Fruit fly (Drosophila melanogaster) whole organism, embryonic: Measurements from ENCODE around the gene senju.

Source experiments
- Atf6 ChIP-seq: fragments of 200-800 bp; sonication (Bioruptor generic); IDR thresholded peaks from 2 replicates; pipeline ENCODE4 v1.3.6; 2022; ENCODE audit warnings: missing biosample characterization, missing genetic modification characterization
- Bgb ChIP-seq: fragments of 200-800 bp; sonication (Bioruptor generic); IDR thresholded peaks from 2 replicates; pipeline ENCODE4 v1.3.6; 2022; ENCODE audit warnings: missing biosample characterization, missing genetic modification characterization; ENCODE audit not compliant: partially characterized antibody
- CG10267 ChIP-seq: fragments of 200-800 bp; sonication (Bioruptor generic); optimal IDR thresholded peaks from 2 replicates; lab custom pipeline; 2018; ENCODE audit warnings: missing biosample characterization, mild to moderate bottlenecking, missing genetic modification characterization, moderate library complexity
- CG10543 ChIP-seq: fragments of 200-800 bp; sonication (Bioruptor generic); optimal IDR thresholded peaks from 3 replicates; lab custom pipeline; 2017; ENCODE audit warnings: missing biosample characterization, mild to moderate bottlenecking, missing genetic modification characterization, moderate library complexity
- CG13287 ChIP-seq: fragments of 200-800 bp; sonication (Bioruptor generic); IDR thresholded peaks from 2 replicates; pipeline ENCODE4 v1.3.6; 2022; ENCODE audit warnings: missing biosample characterization, missing genetic modification characterization; ENCODE audit not compliant: partially characterized antibody
- CG13894 ChIP-seq: fragments of 200-800 bp; sonication (Bioruptor generic); optimal IDR thresholded peaks from 3 replicates; lab custom pipeline; 2018; ENCODE audit warnings: missing biosample characterization, mild to moderate bottlenecking, missing genetic modification characterization, moderate library complexity
- CG18599 ChIP-seq: fragments of 200-800 bp; sonication (Bioruptor generic); optimal IDR thresholded peaks from 3 replicates; lab custom pipeline; 2017; ENCODE audit warnings: missing biosample characterization, missing genetic modification characterization, mild to moderate bottlenecking, moderate library complexity, missing genetic modification reagents
- CG2199 ChIP-seq: fragments of 200-800 bp; sonication (Bioruptor generic); IDR thresholded peaks from 3 replicates; pipeline ENCODE4 v1.3.6; 2022; ENCODE audit warnings: missing biosample characterization, missing genetic modification characterization
- CG30431 ChIP-seq: fragments of 200-800 bp; sonication (Bioruptor generic); optimal IDR thresholded peaks from 2 replicates; lab custom pipeline; 2017; ENCODE audit warnings: missing biosample characterization, missing genetic modification characterization
- CG33213 ChIP-seq: fragments of 200-800 bp; sonication (Bioruptor generic); optimal IDR thresholded peaks from 3 replicates; lab custom pipeline; 2016; ENCODE audit warnings: missing biosample characterization, missing genetic modification characterization
- CG34376 ChIP-seq: fragments of 200-800 bp; sonication (Bioruptor generic); optimal IDR thresholded peaks from 2 replicates; lab custom pipeline; 2018; ENCODE audit warnings: missing biosample characterization, mild to moderate bottlenecking, missing genetic modification characterization
- CG6683 ChIP-seq: fragments of 200-800 bp; sonication (Bioruptor generic); optimal IDR thresholded peaks from 2 replicates; lab custom pipeline; 2017; ENCODE audit warnings: missing biosample characterization, mild to moderate bottlenecking, missing genetic modification characterization, missing genetic modification reagents
- CG6791 ChIP-seq: fragments of 200-800 bp; sonication (Bioruptor generic); IDR thresholded peaks from 3 replicates; pipeline ENCODE4 v1.3.6; 2022; ENCODE audit warnings: missing biosample characterization, missing genetic modification characterization; ENCODE audit not compliant: partially characterized antibody
- CG6813 ChIP-seq: fragments of 200-800 bp; sonication (Bioruptor generic); optimal IDR thresholded peaks from 2 replicates; lab custom pipeline; 2017; ENCODE audit warnings: missing biosample characterization, missing genetic modification characterization, mild to moderate bottlenecking, moderate library complexity, missing genetic modification reagents
- CG6854 ChIP-seq: fragments of 200-800 bp; sonication (Bioruptor generic); optimal IDR thresholded peaks from 3 replicates; lab custom pipeline; 2017; ENCODE audit warnings: missing biosample characterization, mild to moderate bottlenecking, missing genetic modification characterization
- CG7928 ChIP-seq: fragments of 200-800 bp; sonication (Bioruptor generic); optimal IDR thresholded peaks from 2 replicates; lab custom pipeline; 2017; ENCODE audit warnings: missing biosample characterization, mild to moderate bottlenecking, missing genetic modification characterization
- CG7987 ChIP-seq: fragments of 200-800 bp; sonication (Bioruptor generic); optimal IDR thresholded peaks from 2 replicates; lab custom pipeline; 2018; ENCODE audit warnings: missing biosample characterization, mild to moderate bottlenecking, missing genetic modification characterization, moderate library complexity
- CG8924 ChIP-seq: fragments of 200-800 bp; optimal IDR thresholded peaks from 3 replicates; lab custom pipeline; 2019; ENCODE audit warnings: missing biosample characterization, mild to moderate bottlenecking, missing genetic modification characterization, moderate library complexity
- Deaf1 ChIP-seq: fragments of 200-800 bp; optimal IDR thresholded peaks from 3 replicates; lab custom pipeline; 2019; ENCODE audit warnings: missing biosample characterization, mild to moderate bottlenecking, missing genetic modification characterization, moderate library complexity
- Drgx ChIP-seq: fragments of 200-800 bp; sonication (Bioruptor generic); IDR thresholded peaks from 2 replicates; pipeline ENCODE4 v1.3.6; 2022; ENCODE audit warnings: missing biosample characterization, missing genetic modification characterization
- Fer1 ChIP-seq: fragments of 200-800 bp; sonication (Bioruptor generic); optimal IDR thresholded peaks from 2 replicates; lab custom pipeline; 2017; ENCODE audit warnings: missing biosample characterization, mild to moderate bottlenecking, missing genetic modification characterization
- H15 ChIP-seq: fragments of 200-800 bp; sonication (Bioruptor generic); IDR thresholded peaks from 3 replicates; pipeline ENCODE4 v1.3.6; 2022; ENCODE audit warnings: missing biosample characterization, missing genetic modification characterization
- HLH4C ChIP-seq: fragments of 200-800 bp; sonication (Bioruptor generic); IDR thresholded peaks from 3 replicates; pipeline ENCODE4 v1.3.6; 2022; ENCODE audit warnings: missing biosample characterization, missing genetic modification characterization; ENCODE audit not compliant: partially characterized antibody
- Hand ChIP-seq: fragments of 200-800 bp; sonication (Bioruptor generic); optimal IDR thresholded peaks from 2 replicates; lab custom pipeline; 2017; ENCODE audit warnings: mild to moderate bottlenecking, missing biosample characterization, missing genetic modification reagents, missing genetic modification characterization
- MBD-R2 ChIP-seq: fragments of 200-800 bp; sonication (Bioruptor generic); IDR thresholded peaks from 2 replicates; pipeline ENCODE4 v1.3.6; 2022; ENCODE audit warnings: missing biosample characterization, missing genetic modification characterization
- Med ChIP-seq: fragments of 200-800 bp; sonication (Bioruptor generic); peaks from one replicate; lab custom pipeline; 2016; ENCODE audit warnings: missing biosample characterization, missing genetic modification characterization, mild to moderate bottlenecking, inconsistent platforms, moderate library complexity
- Nf-YB ChIP-seq: fragments of 200-800 bp; sonication (Bioruptor generic); optimal IDR thresholded peaks from 3 replicates; lab custom pipeline; 2019; ENCODE audit warnings: missing biosample characterization, mild to moderate bottlenecking, missing genetic modification characterization, moderate library complexity
- Nf-YC ChIP-seq: fragments of 200-800 bp; optimal IDR thresholded peaks from 3 replicates; lab custom pipeline; 2019; ENCODE audit warnings: missing biosample characterization, mild to moderate bottlenecking, missing genetic modification characterization, moderate library complexity
- Rx ChIP-seq: fragments of 200-800 bp; sonication (Bioruptor generic); IDR thresholded peaks from 2 replicates; pipeline ENCODE4 v1.3.6; 2022; ENCODE audit warnings: missing biosample characterization, missing genetic modification characterization
- Trl ChIP-seq, 3 experiments: fragments of >200 bp in 2 of 3; fragments of 200-800 bp in 1 of 3; sonication (Bioruptor generic) in 1 of 3; optimal IDR thresholded peaks; 2 replicates in 1 of 3; 3 replicates in 2 of 3; lab custom pipeline; 2016 to 2017; ENCODE audit warnings: missing biosample characterization in 1 of 3, missing genetic modification characterization in 1 of 3
- Xrp1 ChIP-seq: fragments of 200-800 bp; sonication (Bioruptor generic); IDR thresholded peaks from 2 replicates; pipeline ENCODE4 v1.3.6; 2022; ENCODE audit warnings: missing biosample characterization, missing genetic modification characterization
- abd-A ChIP-seq: fragments of 200-800 bp; sonication (Bioruptor generic); optimal IDR thresholded peaks from 3 replicates; lab custom pipeline; 2019; ENCODE audit warnings: missing biosample characterization, mild to moderate bottlenecking, missing genetic modification characterization, moderate library complexity
- amos ChIP-seq: fragments of 200-800 bp; sonication (Bioruptor generic); IDR thresholded peaks from 2 replicates; pipeline ENCODE4 v1.3.6; 2022; ENCODE audit warnings: missing biosample characterization, missing genetic modification characterization; ENCODE audit not compliant: partially characterized antibody
- ci ChIP-seq: fragments of 200-800 bp; sonication (Bioruptor generic); IDR thresholded peaks from 3 replicates; pipeline ENCODE4 v1.3.6; 2022; ENCODE audit warnings: missing biosample characterization, missing genetic modification characterization
- crol ChIP-seq: fragments of 200-800 bp; sonication (Bioruptor generic); IDR thresholded peaks from 2 replicates; pipeline ENCODE4 v1.3.6; 2022; ENCODE audit warnings: missing biosample characterization, missing genetic modification characterization
- ewg ChIP-seq: fragments of 200-800 bp; sonication (Bioruptor generic); optimal IDR thresholded peaks from 3 replicates; lab custom pipeline; 2017; ENCODE audit warnings: mild to moderate bottlenecking, missing biosample characterization, missing genetic modification reagents, missing genetic modification characterization
- grn ChIP-seq: fragments of 200-800 bp; sonication (Bioruptor generic); optimal IDR thresholded peaks from 3 replicates; lab custom pipeline; 2017; ENCODE audit warnings: missing biosample characterization, missing genetic modification characterization
- ind ChIP-seq: fragments of 200-800 bp; sonication (Bioruptor generic); optimal IDR thresholded peaks from 3 replicates; lab custom pipeline; 2016; ENCODE audit warnings: missing biosample characterization, missing genetic modification characterization
- insv ChIP-seq, 2 experiments: fragments of 200-800 bp; sonication (Bioruptor generic); optimal IDR thresholded peaks; 3 replicates each; lab custom pipeline; 2016 to 2018; ENCODE audit warnings: missing biosample characterization in 2 of 2, missing genetic modification characterization in 2 of 2
- klu ChIP-seq: fragments of 200-800 bp; sonication (Bioruptor generic); IDR thresholded peaks from 2 replicates; pipeline ENCODE4 v1.3.6; 2022; ENCODE audit warnings: missing biosample characterization, missing genetic modification characterization
- lbe ChIP-seq: fragments of 200-800 bp; sonication (Bioruptor generic); optimal IDR thresholded peaks from 2 replicates; lab custom pipeline; 2016; ENCODE audit warnings: missing biosample characterization, mild to moderate bottlenecking, missing genetic modification characterization
- nerfin-1 ChIP-seq: fragments of 200-800 bp; sonication (Bioruptor generic); optimal IDR thresholded peaks from 3 replicates; lab custom pipeline; 2019; ENCODE audit warnings: missing biosample characterization, mild to moderate bottlenecking, missing genetic modification characterization, moderate library complexity
- sd ChIP-seq: fragments of 200-800 bp; sonication (Bioruptor generic); optimal IDR thresholded peaks from 3 replicates; lab custom pipeline; 2018; ENCODE audit warnings: missing biosample characterization, mild to moderate bottlenecking, missing genetic modification characterization, moderate library complexity
- seq ChIP-seq: fragments of 200-800 bp; sonication (Bioruptor generic); IDR thresholded peaks from 2 replicates; pipeline ENCODE4 v1.3.6; 2022; ENCODE audit warnings: missing biosample characterization, missing genetic modification characterization
- sqz ChIP-seq: fragments of 200-800 bp; sonication (Bioruptor generic); optimal IDR thresholded peaks from 3 replicates; lab custom pipeline; 2018; ENCODE audit warnings: missing biosample characterization, mild to moderate bottlenecking, missing genetic modification characterization
- vvl ChIP-seq: fragments of 200-800 bp; sonication (Bioruptor generic); IDR thresholded peaks from 2 replicates; pipeline ENCODE4 v1.3.6; 2022; ENCODE audit warnings: missing biosample characterization, missing genetic modification characterization
- wdn ChIP-seq: fragments of 200-800 bp; sonication (Bioruptor generic); IDR thresholded peaks from 2 replicates; pipeline ENCODE4 v1.3.6; 2022; ENCODE audit warnings: missing biosample characterization, missing genetic modification characterization
- z ChIP-seq: fragments of 200-800 bp; sonication (Bioruptor generic); IDR thresholded peaks from 3 replicates; pipeline ENCODE4 v1.3.6; 2022; ENCODE audit warnings: missing biosample characterization, missing genetic modification characterization

Gene senju

DNA sequence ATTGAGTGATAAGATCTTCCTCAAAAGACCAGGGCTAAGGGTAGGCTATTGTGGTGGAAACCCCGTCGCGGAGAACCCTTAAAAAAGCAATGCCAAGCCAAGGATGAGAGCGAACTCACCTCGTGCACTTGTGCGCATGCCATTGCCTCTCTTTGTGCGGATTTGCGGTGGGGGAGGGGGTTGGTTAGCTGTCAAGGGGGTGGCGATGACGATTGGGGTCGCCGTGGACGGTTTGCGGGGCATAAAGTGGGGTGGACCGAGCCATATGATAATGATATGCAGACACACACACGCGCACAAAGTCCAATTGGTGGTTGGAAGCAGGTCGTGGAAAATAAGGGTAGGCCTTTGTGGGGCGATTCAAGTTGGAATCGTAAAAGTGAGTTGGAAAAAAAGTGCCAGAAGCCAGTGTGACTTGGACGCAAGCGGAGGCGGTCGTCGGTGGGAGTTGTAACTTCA, 15.2 kb upstream of the senju start, which contains the start of the genes CG14042 and SP555:
Gene CG14042, plus strand, starts transcription at position 308 of the 459 bp plus-strand sequence.
Gene SP555, plus strand, starts transcription at position 308 of the 459 bp plus-strand sequence.
- 0 out of 2 replicates have a peak, but pooled peaks have one; percentile 12 for TF ChIP-seq MBD-R2 (GFP tag; lab: Robert Waterston, UW)
- no peak for TF ChIP-seq CG6683 (GFP tag; lab: Kevin White, UChicago)
- TF ChIP-seq seq (GFP tag; lab: Robert Waterston, UW) = peak; percentile 93
- no peak for TF ChIP-seq CG30431
- TF ChIP-seq insv (GFP tag; optimal IDR thresholded peaks at IDR 0.05; lab: Kevin White, UChicago) = peak in 1 of 2 experiments; percentile 77
- peak; percentile 9 for TF ChIP-seq Fer1
- peak; percentile 39 for TF ChIP-seq CG7928 (GFP tag; lab: Kevin White, UChicago)
- TF ChIP-seq Nf-YB (GFP tag; lab: Kevin White, UChicago) = peak; percentile 52
- TF ChIP-seq CG13894 = peak; percentile 66
- 0 out of 2 replicates have a peak, but pooled peaks have one; percentile 13 for TF ChIP-seq amos (GFP tag; lab: Robert Waterston, UW)
- TF ChIP-seq CG6791 = 0 out of 3 replicates have a peak, but pooled peaks have one; percentile 41
- TF ChIP-seq grn (GFP tag; lab: Kevin White, UChicago) = peak; percentile 41
- TF ChIP-seq Atf6 (GFP tag; lab: Robert Waterston, UW) = no peak
- TF ChIP-seq HLH4C (GFP tag; lab: Robert Waterston, UW) = no peak
- peak; percentile 71 for TF ChIP-seq nerfin-1 (tag; lab: Kevin White, UChicago)
- TF ChIP-seq Xrp1 = no peak
- TF ChIP-seq Rx (GFP tag; lab: Robert Waterston, UW) = no peak
- TF ChIP-seq CG13287 (GFP tag; lab: Robert Waterston, UW) = 0 out of 2 replicates have a peak, but pooled peaks have one; percentile 7
- TF ChIP-seq CG8924 = no peak
- no peak for TF ChIP-seq H15 (GFP tag; lab: Robert Waterston, UW)
- no peak for TF ChIP-seq CG2199 (GFP tag; lab: Robert Waterston, UW)
- peak; percentile 16; the same call in 1 of the 2 replicates for TF ChIP-seq Bgb (GFP tag; lab: Robert Waterston, UW)
- peak; percentile 86 for TF ChIP-seq abd-A (tag; lab: Kevin White, UChicago)
- no peak for TF ChIP-seq CG10543
- TF ChIP-seq ind (GFP tag; lab: Kevin White, UChicago) = no peak
- no peak for TF ChIP-seq CG33213
- no peak for TF ChIP-seq CG10267
- TF ChIP-seq CG7987 (GFP tag; lab: Kevin White, UChicago) = no peak
- peak; percentile 63 for TF ChIP-seq sqz
- peak; percentile 92 for TF ChIP-seq crol (GFP tag; lab: Robert Waterston, UW)
- TF ChIP-seq CG6854 (GFP tag; lab: Kevin White, UChicago) = peak; percentile 14
- TF ChIP-seq wdn = 0 out of 2 replicates have a peak, but pooled peaks have one; percentile 31
- TF ChIP-seq CG18599 = peak; percentile 12
- peak; percentile 95 for TF ChIP-seq ewg (GFP tag; lab: Kevin White, UChicago)
- peak; percentile 28 to 35 for TF ChIP-seq Trl (optimal IDR thresholded peaks at IDR 0.05; lab: Kevin White, UChicago)
- TF ChIP-seq Trl (GFP tag; optimal IDR thresholded peaks at IDR 0.05; lab: Kevin White, UChicago) = no peak
- TF ChIP-seq Deaf1 (tag; lab: Kevin White, UChicago) = peak; percentile 56
- TF ChIP-seq z (GFP tag; lab: Robert Waterston, UW) = 0 out of 3 replicates have a peak, but pooled peaks have one; percentile 23
- peak; percentile 14 for TF ChIP-seq CG6813 (GFP tag; lab: Kevin White, UChicago)
- peak; percentile 30 for TF ChIP-seq CG34376
- peak; percentile 19 for TF ChIP-seq Hand (GFP tag; lab: Kevin White, UChicago)
- peak; percentile 27 for TF ChIP-seq sd
- TF ChIP-seq lbe (GFP tag; lab: Kevin White, UChicago) = no peak
- peak; percentile 76 for TF ChIP-seq vvl (GFP tag; lab: Robert Waterston, UW)
- peak; percentile 7 for TF ChIP-seq Med (GFP tag; lab: Kevin White, UChicago)
- 0 out of 3 replicates have a peak, but pooled peaks have one; percentile 16 for TF ChIP-seq ci (GFP tag; lab: Robert Waterston, UW)
- peak; percentile 86 for TF ChIP-seq Nf-YC (tag; lab: Kevin White, UChicago)
- TF ChIP-seq Drgx (GFP tag; lab: Robert Waterston, UW) = peak; percentile 37; the same call in 1 of the 2 replicates
- TF ChIP-seq klu (GFP tag; lab: Robert Waterston, UW) = no peak
